Fruit fly (Drosophila melanogaster) whole organism, embryonic: ENCODE results near the gene Ykt6.

Experiments
- Aef1 ChIP-seq: fragments of 200-800 bp; sonication (Bioruptor generic); IDR thresholded peaks from 3 replicates; pipeline ENCODE4 v1.3.6; 2022; ENCODE audit warnings: missing biosample characterization, missing genetic modification characterization
- Antp ChIP-seq: fragments of 200-800 bp; sonication (Bioruptor generic); optimal IDR thresholded peaks from 3 replicates; lab custom pipeline; 2016; ENCODE audit warnings: missing biosample characterization, missing genetic modification characterization
- B-H1 ChIP-seq: fragments of 200-800 bp; sonication (Bioruptor generic); IDR thresholded peaks from 3 replicates; pipeline ENCODE4 v1.3.6; 2022; ENCODE audit warnings: missing biosample characterization, missing genetic modification characterization
- Bdp1 ChIP-seq: fragments of 200-800 bp; sonication (Bioruptor generic); optimal IDR thresholded peaks from 3 replicates; lab custom pipeline; 2016; ENCODE audit warnings: missing biosample characterization, missing genetic modification characterization
- CG10959 ChIP-seq: fragments of 200-800 bp; sonication (Bioruptor generic); IDR thresholded peaks from 2 replicates; pipeline ENCODE4 v1.3.6; 2022; ENCODE audit warnings: missing biosample characterization, missing genetic modification characterization
- CG11398 ChIP-seq: fragments of 200-800 bp; sonication (Bioruptor generic); optimal IDR thresholded peaks from 2 replicates; lab custom pipeline; 2016; ENCODE audit warnings: missing biosample characterization, missing genetic modification characterization
- CG11695 ChIP-seq: fragments of 200-800 bp; sonication (Bioruptor generic); IDR thresholded peaks from 3 replicates; pipeline ENCODE4 v1.3.6; 2022; ENCODE audit warnings: missing biosample characterization, missing genetic modification characterization
- CG15011 ChIP-seq: fragments of 200-800 bp; sonication (Bioruptor generic); optimal IDR thresholded peaks from 3 replicates; lab custom pipeline; 2018; ENCODE audit warnings: missing biosample characterization, mild to moderate bottlenecking, missing genetic modification characterization
- CG15073 ChIP-seq: fragments of 200-800 bp; sonication (Bioruptor generic); optimal IDR thresholded peaks from 2 replicates; lab custom pipeline; 2016; ENCODE audit warnings: missing biosample characterization, missing genetic modification characterization
- CG17612 ChIP-seq: fragments of 200-800 bp; sonication (Bioruptor generic); IDR thresholded peaks from 2 replicates; pipeline ENCODE4 v1.3.6; 2022; ENCODE audit warnings: missing biosample characterization, missing genetic modification characterization
- CG17802 ChIP-seq: fragments of 200-800 bp; sonication (Bioruptor generic); optimal IDR thresholded peaks from 2 replicates; lab custom pipeline; 2018; ENCODE audit warnings: missing biosample characterization, mild to moderate bottlenecking, missing genetic modification characterization, moderate library complexity
- CG18619 ChIP-seq: fragments of 200-800 bp; sonication (Bioruptor generic); optimal IDR thresholded peaks from 3 replicates; lab custom pipeline; 2017; ENCODE audit warnings: missing biosample characterization, mild to moderate bottlenecking, missing genetic modification characterization
- CG2129 ChIP-seq: fragments of 200-800 bp; sonication (Bioruptor generic); IDR thresholded peaks from 2 replicates; pipeline ENCODE4 v1.3.6; 2022; ENCODE audit warnings: missing biosample characterization, missing genetic modification characterization; ENCODE audit not compliant: partially characterized antibody
- CG2712 ChIP-seq: fragments of 200-800 bp; optimal IDR thresholded peaks from 3 replicates; lab custom pipeline; 2019; ENCODE audit warnings: missing biosample characterization, mild to moderate bottlenecking, missing genetic modification characterization, moderate library complexity
- CG2875 ChIP-seq: fragments of 200-800 bp; sonication (Bioruptor generic); optimal IDR thresholded peaks from 2 replicates; lab custom pipeline; 2017; ENCODE audit warnings: missing biosample characterization, mild to moderate bottlenecking, missing genetic modification characterization, missing genetic modification reagents
- CG31365 ChIP-seq: fragments of 200-800 bp; sonication (Bioruptor generic); optimal IDR thresholded peaks from 2 replicates; lab custom pipeline; 2018; ENCODE audit warnings: missing biosample characterization, mild to moderate bottlenecking, missing genetic modification characterization
- CG3163 ChIP-seq: fragments of 200-800 bp; sonication (Bioruptor generic); optimal IDR thresholded peaks from 3 replicates; lab custom pipeline; 2016; ENCODE audit warnings: missing biosample characterization, missing genetic modification characterization
- CG34376 ChIP-seq: fragments of 200-800 bp; sonication (Bioruptor generic); optimal IDR thresholded peaks from 2 replicates; lab custom pipeline; 2018; ENCODE audit warnings: missing biosample characterization, mild to moderate bottlenecking, missing genetic modification characterization
- CG3838 ChIP-seq: fragments of 200-800 bp; sonication (Bioruptor generic); optimal IDR thresholded peaks from 3 replicates; lab custom pipeline; 2016; ENCODE audit warnings: missing biosample characterization, missing genetic modification characterization
- CG42726 ChIP-seq: fragments of 200-800 bp; sonication (Bioruptor generic); IDR thresholded peaks from 2 replicates; pipeline ENCODE4 v1.3.6; 2022; ENCODE audit warnings: missing biosample characterization, missing genetic modification characterization; ENCODE audit not compliant: partially characterized antibody
- CG4404 ChIP-seq: fragments of 200-800 bp; sonication (Bioruptor generic); IDR thresholded peaks from 2 replicates; pipeline ENCODE4 v1.3.6; 2022; ENCODE audit warnings: missing biosample characterization, missing genetic modification characterization
- CG4617 ChIP-seq: fragments of 200-800 bp; sonication (Bioruptor generic); optimal IDR thresholded peaks from 3 replicates; lab custom pipeline; 2016; ENCODE audit warnings: missing biosample characterization, missing genetic modification characterization, borderline replicate concordance
- CG4854 ChIP-seq: fragments of 200-800 bp; sonication (Bioruptor generic); optimal IDR thresholded peaks from 2 replicates; lab custom pipeline; 2016; ENCODE audit warnings: missing biosample characterization, missing genetic modification characterization, inconsistent platforms
- CG6175 ChIP-seq: fragments of 200-800 bp; sonication (Bioruptor generic); IDR thresholded peaks from 3 replicates; pipeline ENCODE4 v1.3.6; 2022; ENCODE audit warnings: missing biosample characterization, missing genetic modification characterization
- Chrac-16 ChIP-seq: fragments of 200-800 bp; sonication (Bioruptor generic); optimal IDR thresholded peaks from 3 replicates; lab custom pipeline; 2016; ENCODE audit warnings: missing biosample characterization, missing genetic modification characterization
- CrebB ChIP-seq: fragments of 200-800 bp; sonication (Bioruptor generic); optimal IDR thresholded peaks from 3 replicates; lab custom pipeline; 2018; ENCODE audit warnings: missing biosample characterization, mild to moderate bottlenecking, missing genetic modification characterization
- D19A ChIP-seq: fragments of 200-800 bp; optimal IDR thresholded peaks from 3 replicates; lab custom pipeline; 2019; ENCODE audit warnings: missing biosample characterization, mild to moderate bottlenecking, missing genetic modification characterization, moderate library complexity
- Doc3 ChIP-seq: fragments of 200-800 bp; sonication (Bioruptor generic); IDR thresholded peaks from 3 replicates; pipeline ENCODE4 v1.3.6; 2022; ENCODE audit warnings: missing biosample characterization, missing genetic modification characterization; ENCODE audit not compliant: partially characterized antibody
- MBD-R2 ChIP-seq: fragments of 200-800 bp; sonication (Bioruptor generic); IDR thresholded peaks from 2 replicates; pipeline ENCODE4 v1.3.6; 2022; ENCODE audit warnings: missing biosample characterization, missing genetic modification characterization
- NC2α ChIP-seq: fragments of 200-800 bp; sonication (Bioruptor generic); optimal IDR thresholded peaks from 2 replicates; lab custom pipeline; 2016; ENCODE audit warnings: missing biosample characterization, missing genetic modification characterization
- Rfx ChIP-seq: fragments of 200-800 bp; sonication (Bioruptor generic); IDR thresholded peaks from 2 replicates; pipeline ENCODE4 v1.3.6; 2022; ENCODE audit warnings: missing biosample characterization, missing genetic modification characterization
- Spps ChIP-seq: fragments of 200-800 bp; sonication (Bioruptor generic); optimal IDR thresholded peaks from 2 replicates; lab custom pipeline; 2018; ENCODE audit warnings: missing biosample characterization, mild to moderate bottlenecking, missing genetic modification characterization
- Trl ChIP-seq, 3 experiments: fragments of >200 bp in 2 of 3; fragments of 200-800 bp in 1 of 3; sonication (Bioruptor generic) in 1 of 3; optimal IDR thresholded peaks; 2 replicates in 1 of 3; 3 replicates in 2 of 3; lab custom pipeline; 2016 to 2017; ENCODE audit warnings: missing biosample characterization in 1 of 3, missing genetic modification characterization in 1 of 3
- dan ChIP-seq: fragments of 200-800 bp; sonication (Bioruptor generic); IDR thresholded peaks from 2 replicates; pipeline ENCODE4 v1.3.6; 2022; ENCODE audit warnings: missing biosample characterization, missing genetic modification characterization
- dmrt99B ChIP-seq: fragments of 200-800 bp; sonication (Bioruptor generic); optimal IDR thresholded peaks from 2 replicates; lab custom pipeline; 2018; ENCODE audit warnings: missing biosample characterization, mild to moderate bottlenecking, missing genetic modification characterization, moderate library complexity
- emc ChIP-seq: fragments of 200-800 bp; sonication (Bioruptor generic); optimal IDR thresholded peaks from 2 replicates; lab custom pipeline; 2016; ENCODE audit warnings: missing biosample characterization, missing genetic modification characterization
- grau ChIP-seq: fragments of 200-800 bp; optimal IDR thresholded peaks from 3 replicates; lab custom pipeline; 2019; ENCODE audit warnings: missing biosample characterization, mild to moderate bottlenecking, missing genetic modification characterization, moderate library complexity
- kni ChIP-seq: fragments of 200-800 bp; sonication (Bioruptor generic); optimal IDR thresholded peaks from 3 replicates; lab custom pipeline; 2017; ENCODE audit warnings: mild to moderate bottlenecking, missing biosample characterization, missing genetic modification reagents, missing genetic modification characterization
- lola ChIP-seq, 3 experiments: fragments of >200 bp in 2 of 3; fragments of 200-800 bp in 1 of 3; sonication (Bioruptor generic) in 1 of 3; optimal IDR thresholded peaks; 2 replicates each; lab custom pipeline; 2017 to 2019; ENCODE audit warnings: missing biosample characterization in 3 of 3, missing genetic modification characterization in 3 of 3, mild to moderate bottlenecking in 1 of 3, moderate library complexity in 1 of 3
- maf-S ChIP-seq: fragments of 200-800 bp; sonication (Bioruptor generic); optimal IDR thresholded peaks from 2 replicates; lab custom pipeline; 2016; ENCODE audit warnings: missing biosample characterization, missing genetic modification characterization
- nerfin-1 ChIP-seq: fragments of 200-800 bp; sonication (Bioruptor generic); optimal IDR thresholded peaks from 3 replicates; lab custom pipeline; 2019; ENCODE audit warnings: missing biosample characterization, mild to moderate bottlenecking, missing genetic modification characterization, moderate library complexity
- nmo ChIP-seq: fragments of 200-800 bp; sonication (Bioruptor generic); optimal IDR thresholded peaks from 2 replicates; lab custom pipeline; 2018; ENCODE audit warnings: missing biosample characterization, mild to moderate bottlenecking, missing genetic modification characterization, moderate library complexity
- nom ChIP-seq: fragments of 200-800 bp; sonication (Bioruptor generic); optimal IDR thresholded peaks from 2 replicates; lab custom pipeline; 2017; ENCODE audit warnings: missing biosample characterization, missing genetic modification characterization, mild to moderate bottlenecking, moderate library complexity, missing genetic modification reagents
- sc ChIP-seq, 3 experiments: fragments of >200 bp in 2 of 3; fragments of 200-800 bp in 1 of 3; sonication (Bioruptor generic) in 1 of 3; optimal IDR thresholded peaks; 2 replicates in 2 of 3; 3 replicates in 1 of 3; lab custom pipeline; 2017; ENCODE audit warnings: mild to moderate bottlenecking in 1 of 3, missing biosample characterization in 1 of 3, missing genetic modification characterization in 1 of 3, missing genetic modification reagents in 1 of 3
- sd ChIP-seq: fragments of 200-800 bp; sonication (Bioruptor generic); optimal IDR thresholded peaks from 3 replicates; lab custom pipeline; 2018; ENCODE audit warnings: missing biosample characterization, mild to moderate bottlenecking, missing genetic modification characterization, moderate library complexity
- sisA ChIP-seq: fragments of 200-800 bp; sonication (Bioruptor generic); IDR thresholded peaks from 2 replicates; pipeline ENCODE4 v1.3.6; 2022; ENCODE audit warnings: missing biosample characterization, missing genetic modification characterization
- trem ChIP-seq: fragments of 200-800 bp; optimal IDR thresholded peaks from 3 replicates; lab custom pipeline; 2019; ENCODE audit warnings: missing biosample characterization, mild to moderate bottlenecking, missing genetic modification characterization, moderate library complexity
- vnd ChIP-seq: fragments of 200-800 bp; sonication (Bioruptor generic); IDR thresholded peaks from 3 replicates; pipeline ENCODE4 v1.3.6; 2022; ENCODE audit warnings: missing biosample characterization, missing genetic modification characterization; ENCODE audit not compliant: partially characterized antibody
- zfh2 ChIP-seq: fragments of 200-800 bp; sonication (Bioruptor generic); optimal IDR thresholded peaks from 2 replicates; lab custom pipeline; 2016; ENCODE audit warnings: missing biosample characterization, missing genetic modification characterization

The Ykt6 gene

DNA sequence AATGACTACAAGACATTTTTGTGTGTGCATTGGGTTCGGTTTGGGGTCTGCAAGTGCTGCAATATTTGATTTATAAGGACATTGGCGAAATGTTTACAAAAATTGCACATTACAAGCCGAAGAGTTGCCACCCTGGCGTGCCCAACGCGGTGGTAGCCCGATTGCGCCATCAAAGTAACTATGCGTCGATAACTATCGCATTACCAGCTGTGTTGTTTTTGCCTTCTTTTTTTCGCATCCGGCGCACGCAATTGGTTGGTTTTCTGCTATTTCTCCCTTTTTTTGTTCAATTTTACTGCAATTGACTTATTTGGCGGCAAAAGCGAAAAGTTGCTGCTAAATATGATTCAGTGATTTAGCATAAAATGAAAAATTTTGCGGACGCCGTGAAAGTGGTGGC is 14.5 kb downstream of the Ykt6 start, which contains the start of gene RpS14b (continued):
- peak; percentile 76 for TF ChIP-seq MBD-R2 (GFP tag; lab: Robert Waterston, UW)
- no peak for TF ChIP-seq dan
- no peak for TF ChIP-seq sc (optimal IDR thresholded peaks at IDR 0.05; lab: Kevin White, UChicago)
- peak; percentile 8 for TF ChIP-seq sc (GFP tag; optimal IDR thresholded peaks at IDR 0.05; lab: Kevin White, UChicago)
- TF ChIP-seq Aef1 (GFP tag; lab: Robert Waterston, UW) = peak; percentile 70
- peak; percentile 72 for TF ChIP-seq CrebB
- no peak for TF ChIP-seq CG17612
- TF ChIP-seq CG31365 = peak; percentile 41
- peak; percentile 27 for TF ChIP-seq emc (GFP tag; lab: Kevin White, UChicago)
- TF ChIP-seq Chrac-16 (GFP tag; lab: Kevin White, UChicago) = peak; percentile 27
- TF ChIP-seq nerfin-1 (tag; lab: Kevin White, UChicago) = peak; percentile 6
- peak; percentile 49 for TF ChIP-seq kni (GFP tag; lab: Kevin White, UChicago)
- TF ChIP-seq sisA (GFP tag; lab: Robert Waterston, UW) = peak; percentile 24; the same call in 1 of the 2 replicates
- peak; percentile 79 for TF ChIP-seq CG34376 (GFP tag; lab: Kevin White, UChicago)
- peak; percentile 22 for TF ChIP-seq Bdp1 (GFP tag; lab: Kevin White, UChicago)
- peak; percentile 40 for TF ChIP-seq CG4854
- peak; percentile 73 for TF ChIP-seq nom (GFP tag; lab: Kevin White, UChicago)
- TF ChIP-seq CG15073 (GFP tag; lab: Kevin White, UChicago) = no peak
- TF ChIP-seq grau (tag; lab: Kevin White, UChicago) = peak; percentile 36
- peak; percentile 32 for TF ChIP-seq CG2129
- peak; percentile 54 for TF ChIP-seq Antp (GFP tag; lab: Kevin White, UChicago)
- peak; percentile 21 for TF ChIP-seq sd (tag; lab: Kevin White, UChicago)
- TF ChIP-seq CG42726 = peak; percentile 70; the same call in 1 of the 2 replicates
- no peak for TF ChIP-seq CG3838 (GFP tag; lab: Kevin White, UChicago)
- peak; percentile 60 for TF ChIP-seq zfh2 (GFP tag; lab: Kevin White, UChicago)
- TF ChIP-seq vnd = peak; percentile 66
- TF ChIP-seq nmo (GFP tag; lab: Kevin White, UChicago) = peak; percentile 30
- no peak for TF ChIP-seq NC2α (GFP tag; lab: Kevin White, UChicago)
- TF ChIP-seq CG10959 = no peak
- peak; percentile 88 for TF ChIP-seq Rfx (GFP tag; lab: Robert Waterston, UW)
- no peak for TF ChIP-seq Trl (optimal IDR thresholded peaks at IDR 0.05; lab: Kevin White, UChicago)
- TF ChIP-seq Trl (GFP tag; optimal IDR thresholded peaks at IDR 0.05; lab: Kevin White, UChicago) = peak; percentile 69
- no peak for TF ChIP-seq D19A (tag; lab: Kevin White, UChicago)
- TF ChIP-seq lola (GFP tag; optimal IDR thresholded peaks at IDR 0.05; lab: Kevin White, UChicago) = no peak
- TF ChIP-seq CG11695 = no peak
- peak; percentile 38; the same call in 1 of the 3 replicates for TF ChIP-seq Doc3 (GFP tag; lab: Robert Waterston, UW)
- peak; percentile 60; the same call in 1 of the 3 replicates for TF ChIP-seq CG6175
- TF ChIP-seq maf-S (GFP tag; lab: Kevin White, UChicago) = peak; percentile 30
- peak; percentile 9 for TF ChIP-seq CG3163 (GFP tag; lab: Kevin White, UChicago)
- peak; percentile 51 for TF ChIP-seq trem (tag; lab: Kevin White, UChicago)
- peak; percentile 57 for TF ChIP-seq CG18619 (GFP tag; lab: Kevin White, UChicago)
- no peak for TF ChIP-seq Spps (tag; lab: Kevin White, UChicago)
- no peak for TF ChIP-seq CG4404 (GFP tag; lab: Robert Waterston, UW)
- peak; percentile 31 for TF ChIP-seq CG15011 (GFP tag; lab: Kevin White, UChicago)
- peak; percentile 37 for TF ChIP-seq CG4617 (GFP tag; lab: Kevin White, UChicago)
- TF ChIP-seq CG11398 (GFP tag; lab: Kevin White, UChicago) = no peak
- TF ChIP-seq dmrt99B (tag; lab: Kevin White, UChicago) = peak; percentile 10
- TF ChIP-seq CG17802 (tag; lab: Kevin White, UChicago) = no peak
- TF ChIP-seq CG2875 = peak; percentile 43
- peak; percentile 17 for TF ChIP-seq CG2712 (tag; lab: Kevin White, UChicago)
- no peak for TF ChIP-seq B-H1 (GFP tag; lab: Robert Waterston, UW)
